Comparison of ENCODE assay signal across 3 fruit fly cellular contexts in the genomic region with DNA sequence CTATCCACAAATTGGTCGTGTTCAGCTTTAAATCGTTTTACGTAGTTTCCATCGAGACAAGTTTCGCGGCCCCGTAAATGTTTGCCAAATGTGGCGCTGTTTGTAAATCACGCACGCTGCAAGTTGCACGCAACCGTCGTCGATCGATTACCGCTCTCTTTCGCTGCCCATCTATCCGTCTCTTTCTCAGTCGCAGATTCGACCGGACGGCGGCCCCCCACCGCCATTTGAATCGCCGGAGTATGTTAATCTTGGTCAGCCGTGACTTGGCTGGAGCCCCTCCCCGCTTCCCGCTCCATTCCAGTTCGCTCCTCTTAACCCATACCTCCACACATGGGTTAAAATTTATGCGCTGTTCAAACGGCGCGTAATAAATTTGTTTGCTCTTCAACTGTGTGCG.
TF ChIP-seq lines count a peak whose summit lies in the region.

No protein-coding gene starts in this region.

- no peak for TF ChIP-seq CTCF in whole organism, embryonic (GFP tag; optimal IDR thresholded peaks at IDR 0.05; lab: Kevin White, UChicago)

TF ChIP-seq in whole organism, embryonic, 481 proteins besides CTCF, POLR2A, EP300 and RAD21 (continues in another document):
- TF ChIP-seq CHES-1-like (GFP tag; optimal IDR thresholded peaks at IDR 0.05; lab: Kevin White, UChicago) = no peak
- 0 out of 3 replicates have a peak, but pooled peaks have one; percentile 6 for TF ChIP-seq sr (GFP tag; IDR thresholded peaks at IDR 0.05; lab: Robert Waterston, UW)
- TF ChIP-seq chinmo (GFP tag; IDR thresholded peaks at IDR 0.05; lab: Robert Waterston, UW; ENCODE audit: partially characterized antibody) = 0 out of 4 replicates have a peak, but pooled peaks have one; percentile 35
- TF ChIP-seq CG4820 (GFP tag; optimal IDR thresholded peaks at IDR 0.05; lab: Kevin White, UChicago) = no peak
- TF ChIP-seq toy (GFP tag; IDR thresholded peaks at IDR 0.05; lab: Robert Waterston, UW) = no peak
- TF ChIP-seq CG9932 (GFP tag; IDR thresholded peaks at IDR 0.05; lab: Robert Waterston, UW) = no peak
- no peak for TF ChIP-seq sug (tag; optimal IDR thresholded peaks at IDR 0.05; lab: Kevin White, UChicago)
- no peak for TF ChIP-seq CG10321 (GFP tag; IDR thresholded peaks at IDR 0.05; lab: Robert Waterston, UW)
- no peak for TF ChIP-seq H2.0 (GFP tag; IDR thresholded peaks at IDR 0.05; lab: Robert Waterston, UW)
- TF ChIP-seq bigmax (GFP tag; optimal IDR thresholded peaks at IDR 0.05; lab: Kevin White, UChicago) = no peak
- 0 out of 4 replicates have a peak, but pooled peaks have one; percentile 20 for TF ChIP-seq Dll (GFP tag; IDR thresholded peaks at IDR 0.05; lab: Robert Waterston, UW; ENCODE audit: partially characterized antibody)
- TF ChIP-seq sd (tag; optimal IDR thresholded peaks at IDR 0.05; lab: Kevin White, UChicago) = peak; percentile 56
- no peak for TF ChIP-seq caup (GFP tag; optimal IDR thresholded peaks at IDR 0.05; lab: Kevin White, UChicago; ENCODE audit: severe bottlenecking)
- TF ChIP-seq pnt (GFP tag; optimal IDR thresholded peaks at IDR 0.05; lab: Kevin White, UChicago) = no peak
- TF ChIP-seq Optix (GFP tag; IDR thresholded peaks at IDR 0.05; lab: Robert Waterston, UW) = no peak
- no peak for TF ChIP-seq Lhr (GFP tag; optimal IDR thresholded peaks at IDR 0.05; lab: Kevin White, UChicago)
- no peak for TF ChIP-seq CG5953 (GFP tag; IDR thresholded peaks at IDR 0.05; lab: Robert Waterston, UW)
- TF ChIP-seq CG2116 (GFP tag; optimal IDR thresholded peaks at IDR 0.05; lab: Kevin White, UChicago) = no peak
- no peak for TF ChIP-seq MESR4 (GFP tag; optimal IDR thresholded peaks at IDR 0.05; lab: Kevin White, UChicago)
- TF ChIP-seq dm (GFP tag; optimal IDR thresholded peaks at IDR 0.05; lab: Kevin White, UChicago) = no peak
- TF ChIP-seq pum (GFP tag; optimal IDR thresholded peaks at IDR 0.05; lab: Kevin White, UChicago) = no peak
- no peak for TF ChIP-seq CG2199 (GFP tag; IDR thresholded peaks at IDR 0.05; lab: Robert Waterston, UW)
- TF ChIP-seq insv (GFP tag; optimal IDR thresholded peaks at IDR 0.05; lab: Kevin White, UChicago) = no peak
- no peak for TF ChIP-seq Hmx (GFP tag; optimal IDR thresholded peaks at IDR 0.05; lab: Kevin White, UChicago)
- no peak for TF ChIP-seq p53 (GFP tag; optimal IDR thresholded peaks at IDR 0.05; lab: Kevin White, UChicago)
- peak; percentile 48 for TF ChIP-seq Med (GFP tag; lab: Kevin White, UChicago)
- no peak for TF ChIP-seq Usf (GFP tag; optimal IDR thresholded peaks at IDR 0.05; lab: Kevin White, UChicago)
- TF ChIP-seq CG10654 (GFP tag; optimal IDR thresholded peaks at IDR 0.05; lab: Kevin White, UChicago) = no peak
- no peak for TF ChIP-seq CG43689 (GFP tag; IDR thresholded peaks at IDR 0.05; lab: Robert Waterston, UW)

TF ChIP-seq in whole organism, prepupa, 60 proteins besides CTCF, POLR2A, EP300 and RAD21:
- TF ChIP-seq salr (GFP tag; optimal IDR thresholded peaks at IDR 0.05; lab: Kevin White, UChicago) (no peak), CG11902 (GFP tag; optimal IDR thresholded peaks at IDR 0.05; lab: Kevin White, UChicago) (no peak), Sox102F (GFP tag; optimal IDR thresholded peaks at IDR 0.05; lab: Kevin White, UChicago) (no peak), fd85E (GFP tag; optimal IDR thresholded peaks at IDR 0.05; lab: Kevin White, UChicago) (no peak), Blimp-1 (GFP tag; optimal IDR thresholded peaks at IDR 0.05; lab: Kevin White, UChicago) (no peak), pdm3 (GFP tag; optimal IDR thresholded peaks at IDR 0.05; lab: Kevin White, UChicago) (no peak), CG1621 (tag; optimal IDR thresholded peaks at IDR 0.05; lab: Kevin White, UChicago) (peak; percentile 51), CG6808 (GFP tag; optimal IDR thresholded peaks at IDR 0.05; lab: Kevin White, UChicago) (no peak), Ets21C (GFP tag; optimal IDR thresholded peaks at IDR 0.05; lab: Kevin White, UChicago) (no peak), CG7368 (GFP tag; optimal IDR thresholded peaks at IDR 0.05; lab: Kevin White, UChicago) (no peak), ss (GFP tag; optimal IDR thresholded peaks at IDR 0.05; lab: Kevin White, UChicago) (peak in 1 of 2 experiments; percentile 98), Sox14 (GFP tag; optimal IDR thresholded peaks at IDR 0.05; lab: Kevin White, UChicago) (no peak)
TF ChIP-seq in whole organism, prepupa: peak in this region for 2.

TF ChIP-seq in whole organism, pupa, 21 proteins besides CTCF, POLR2A, EP300 and RAD21:
- 0 out of 2 replicates have a peak, but pooled peaks have one; percentile 29 for TF ChIP-seq CG10348 (GFP tag; IDR thresholded peaks at IDR 0.05; lab: Robert Waterston, UW)
- TF ChIP-seq CG4496 (GFP tag; IDR thresholded peaks at IDR 0.05; lab: Robert Waterston, UW) = peak; percentile 41; the same call in 1 of the 3 replicates
- no peak for TF ChIP-seq fd96Ca (GFP tag; IDR thresholded peaks at IDR 0.05; lab: Robert Waterston, UW)
